Fruit fly (Drosophila melanogaster) whole organism, embryonic: Measurements from ENCODE around the gene CG6465.

Source experiments
- ATbp ChIP-seq: fragments of 200-800 bp; sonication (Bioruptor generic); optimal IDR thresholded peaks from 2 replicates; lab custom pipeline; 2017; ENCODE audit warnings: missing biosample characterization, mild to moderate bottlenecking, missing genetic modification characterization, missing genetic modification reagents
- Atf6 ChIP-seq: fragments of 200-800 bp; sonication (Bioruptor generic); IDR thresholded peaks from 2 replicates; pipeline ENCODE4 v1.3.6; 2022; ENCODE audit warnings: missing biosample characterization, missing genetic modification characterization
- CG10209 ChIP-seq: fragments of 200-800 bp; sonication (Bioruptor generic); optimal IDR thresholded peaks from 3 replicates; lab custom pipeline; 2017; ENCODE audit warnings: missing biosample characterization, mild to moderate bottlenecking, missing genetic modification characterization, missing genetic modification reagents
- CG10431 ChIP-seq: fragments of 200-800 bp; sonication (Bioruptor generic); optimal IDR thresholded peaks from 3 replicates; lab custom pipeline; 2018; ENCODE audit warnings: missing biosample characterization, mild to moderate bottlenecking, missing genetic modification characterization
- CG11504 ChIP-seq: fragments of 200-800 bp; sonication (Bioruptor generic); optimal IDR thresholded peaks from 3 replicates; lab custom pipeline; 2019; ENCODE audit warnings: missing biosample characterization, mild to moderate bottlenecking, missing genetic modification characterization, moderate library complexity
- CG12219 ChIP-seq: fragments of 200-800 bp; sonication (Bioruptor generic); optimal IDR thresholded peaks from 3 replicates; lab custom pipeline; 2018; ENCODE audit warnings: missing biosample characterization, mild to moderate bottlenecking, missing genetic modification characterization
- CG1233 ChIP-seq: fragments of 200-800 bp; sonication (Bioruptor generic); optimal IDR thresholded peaks from 4 replicates; lab custom pipeline; 2018; ENCODE audit warnings: missing biosample characterization, mild to moderate bottlenecking, missing genetic modification characterization
- CG13287 ChIP-seq: fragments of 200-800 bp; sonication (Bioruptor generic); IDR thresholded peaks from 2 replicates; pipeline ENCODE4 v1.3.6; 2022; ENCODE audit warnings: missing biosample characterization, missing genetic modification characterization; ENCODE audit not compliant: partially characterized antibody
- CG13624 ChIP-seq: fragments of 200-800 bp; sonication (Bioruptor generic); optimal IDR thresholded peaks from 2 replicates; lab custom pipeline; 2016; ENCODE audit warnings: missing biosample characterization, missing genetic modification characterization
- CG14710 ChIP-seq: fragments of 200-800 bp; sonication (Bioruptor generic); optimal IDR thresholded peaks from 3 replicates; lab custom pipeline; 2019; ENCODE audit warnings: missing biosample characterization, mild to moderate bottlenecking, missing genetic modification characterization, moderate library complexity
- CG15479 ChIP-seq: fragments of 200-800 bp; sonication (Bioruptor generic); optimal IDR thresholded peaks from 3 replicates; lab custom pipeline; 2019; ENCODE audit warnings: missing biosample characterization, mild to moderate bottlenecking, missing genetic modification characterization, moderate library complexity
- CG32772 ChIP-seq: fragments of 200-800 bp; sonication (Bioruptor generic); IDR thresholded peaks from 2 replicates; pipeline ENCODE4 v1.3.6; 2022; ENCODE audit warnings: missing biosample characterization, missing genetic modification characterization
- CG4707 ChIP-seq: fragments of 200-800 bp; sonication (Bioruptor generic); optimal IDR thresholded peaks from 2 replicates; lab custom pipeline; 2018; ENCODE audit warnings: missing biosample characterization, mild to moderate bottlenecking, missing genetic modification characterization, moderate library complexity
- CG6791 ChIP-seq: fragments of 200-800 bp; sonication (Bioruptor generic); IDR thresholded peaks from 3 replicates; pipeline ENCODE4 v1.3.6; 2022; ENCODE audit warnings: missing biosample characterization, missing genetic modification characterization; ENCODE audit not compliant: partially characterized antibody
- CG7987 ChIP-seq: fragments of 200-800 bp; sonication (Bioruptor generic); optimal IDR thresholded peaks from 2 replicates; lab custom pipeline; 2018; ENCODE audit warnings: missing biosample characterization, mild to moderate bottlenecking, missing genetic modification characterization, moderate library complexity
- Dip3 ChIP-seq: fragments of 200-800 bp; sonication (Bioruptor generic); optimal IDR thresholded peaks from 3 replicates; lab custom pipeline; 2016; ENCODE audit warnings: missing biosample characterization, missing genetic modification characterization
- ERR ChIP-seq: fragments of 200-800 bp; sonication (Bioruptor generic); optimal IDR thresholded peaks from 2 replicates; lab custom pipeline; 2016; ENCODE audit warnings: missing biosample characterization, missing genetic modification characterization
- Fer2 ChIP-seq: fragments of 200-800 bp; sonication (Bioruptor generic); optimal IDR thresholded peaks from 2 replicates; lab custom pipeline; 2018; ENCODE audit warnings: missing biosample characterization, mild to moderate bottlenecking, missing genetic modification characterization, moderate library complexity
- Gug ChIP-seq: fragments of 200-800 bp; sonication (Bioruptor generic); IDR thresholded peaks from 4 replicates; pipeline ENCODE4 v1.3.6; 2022; ENCODE audit warnings: missing biosample characterization, missing genetic modification characterization
- H15 ChIP-seq: fragments of 200-800 bp; sonication (Bioruptor generic); IDR thresholded peaks from 3 replicates; pipeline ENCODE4 v1.3.6; 2022; ENCODE audit warnings: missing biosample characterization, missing genetic modification characterization
- H2.0 ChIP-seq: fragments of 200-800 bp; sonication (Bioruptor generic); IDR thresholded peaks from 2 replicates; pipeline ENCODE4 v1.3.6; 2022; ENCODE audit warnings: missing biosample characterization, missing genetic modification characterization
- Hmr ChIP-seq: fragments of 200-800 bp; sonication (Bioruptor generic); optimal IDR thresholded peaks from 3 replicates; lab custom pipeline; 2017; ENCODE audit warnings: mild to moderate bottlenecking, missing biosample characterization, missing genetic modification reagents, missing genetic modification characterization
- Lhr ChIP-seq: fragments of 200-800 bp; sonication (Bioruptor generic); optimal IDR thresholded peaks from 3 replicates; lab custom pipeline; 2017; ENCODE audit warnings: mild to moderate bottlenecking, missing biosample characterization, missing genetic modification reagents, missing genetic modification characterization
- NC2α ChIP-seq: fragments of 200-800 bp; sonication (Bioruptor generic); optimal IDR thresholded peaks from 2 replicates; lab custom pipeline; 2016; ENCODE audit warnings: missing biosample characterization, missing genetic modification characterization
- Nf-YA ChIP-seq: fragments of 200-800 bp; sonication (Bioruptor generic); IDR thresholded peaks from 2 replicates; pipeline ENCODE4 v1.3.6; 2022; ENCODE audit warnings: missing biosample characterization, missing genetic modification characterization
- Sox100B ChIP-seq: fragments of 200-800 bp; sonication (Bioruptor generic); optimal IDR thresholded peaks from 3 replicates; lab custom pipeline; 2018; ENCODE audit warnings: missing biosample characterization, mild to moderate bottlenecking, missing genetic modification characterization
- Ssrp ChIP-seq: fragments of 200-800 bp; sonication (Bioruptor generic); optimal IDR thresholded peaks from 2 replicates; lab custom pipeline; 2018; ENCODE audit warnings: missing biosample characterization, mild to moderate bottlenecking, missing genetic modification characterization, moderate library complexity
- Stat92E ChIP-seq, 3 experiments: fragments of >200 bp in 2 of 3; fragments of 200-800 bp in 1 of 3; sonication (Bioruptor generic) in 1 of 3; optimal IDR thresholded peaks; 2 replicates each; lab custom pipeline; 2017 to 2019; ENCODE audit warnings: missing biosample characterization in 3 of 3, missing genetic modification characterization in 3 of 3, mild to moderate bottlenecking in 1 of 3, moderate library complexity in 1 of 3
- ac ChIP-seq: fragments of 200-800 bp; sonication (Bioruptor generic); optimal IDR thresholded peaks from 3 replicates; lab custom pipeline; 2017; ENCODE audit warnings: missing biosample characterization, mild to moderate bottlenecking, missing genetic modification characterization
- ash1 ChIP-seq: fragments of 200-800 bp; sonication (Bioruptor generic); optimal IDR thresholded peaks from 2 replicates; lab custom pipeline; 2018; ENCODE audit warnings: missing biosample characterization, mild to moderate bottlenecking, missing genetic modification characterization
- bab2 ChIP-seq: fragments of 200-800 bp; sonication (Bioruptor generic); optimal IDR thresholded peaks from 2 replicates; lab custom pipeline; 2016; ENCODE audit warnings: missing biosample characterization, missing genetic modification characterization
- btn ChIP-seq: fragments of 200-800 bp; sonication (Bioruptor generic); optimal IDR thresholded peaks from 2 replicates; lab custom pipeline; 2016; ENCODE audit warnings: missing biosample characterization, missing genetic modification characterization
- cad ChIP-seq: fragments of >200 bp; optimal IDR thresholded peaks from 2 replicates; lab custom pipeline; 2017; ENCODE audit warnings: missing biosample characterization, missing genetic modification characterization
- dmrt11E ChIP-seq: fragments of 200-800 bp; sonication (Bioruptor generic); optimal IDR thresholded peaks from 3 replicates; lab custom pipeline; 2018; ENCODE audit warnings: missing biosample characterization, mild to moderate bottlenecking, missing genetic modification characterization, moderate library complexity
- fd102C ChIP-seq: fragments of 200-800 bp; sonication (Bioruptor generic); optimal IDR thresholded peaks from 2 replicates; lab custom pipeline; 2018; ENCODE audit warnings: missing biosample characterization, mild to moderate bottlenecking, missing genetic modification characterization, moderate library complexity
- kni ChIP-seq: fragments of 200-800 bp; sonication (Bioruptor generic); optimal IDR thresholded peaks from 3 replicates; lab custom pipeline; 2017; ENCODE audit warnings: mild to moderate bottlenecking, missing biosample characterization, missing genetic modification reagents, missing genetic modification characterization
- mld ChIP-seq: fragments of 200-800 bp; sonication (Bioruptor generic); IDR thresholded peaks from 3 replicates; pipeline ENCODE4 v1.3.6; 2022; ENCODE audit warnings: missing biosample characterization, missing genetic modification characterization; ENCODE audit not compliant: partially characterized antibody
- pros ChIP-seq: fragments of 200-800 bp; sonication (Bioruptor generic); optimal IDR thresholded peaks from 3 replicates; lab custom pipeline; 2019; ENCODE audit warnings: missing biosample characterization, mild to moderate bottlenecking, missing genetic modification characterization, moderate library complexity
- run ChIP-seq: fragments of 200-800 bp; sonication (Bioruptor generic); optimal IDR thresholded peaks from 3 replicates; lab custom pipeline; 2018; ENCODE audit warnings: missing biosample characterization, mild to moderate bottlenecking, missing genetic modification characterization
- sens ChIP-seq: fragments of 200-800 bp; sonication (Bioruptor generic); peaks from one replicate; lab custom pipeline; 2016; ENCODE audit warnings: missing biosample characterization, missing genetic modification characterization
- slbo ChIP-seq: fragments of 200-800 bp; sonication (Bioruptor generic); IDR thresholded peaks from 2 replicates; pipeline ENCODE4 v1.3.6; 2022; ENCODE audit warnings: missing biosample characterization, missing genetic modification characterization
- sqz ChIP-seq: fragments of 200-800 bp; sonication (Bioruptor generic); optimal IDR thresholded peaks from 3 replicates; lab custom pipeline; 2018; ENCODE audit warnings: missing biosample characterization, mild to moderate bottlenecking, missing genetic modification characterization
- sr ChIP-seq: fragments of 200-800 bp; sonication (Bioruptor generic); IDR thresholded peaks from 3 replicates; pipeline ENCODE4 v1.3.6; 2022; ENCODE audit warnings: missing biosample characterization, missing genetic modification characterization
- ssp ChIP-seq: fragments of 200-800 bp; sonication (Bioruptor generic); IDR thresholded peaks from 2 replicates; pipeline ENCODE4 v1.3.6; 2022; ENCODE audit warnings: missing biosample characterization, missing genetic modification characterization
- tll ChIP-seq, 2 experiments: fragments of 200-800 bp in 1 of 2; fragments of >200 bp in 1 of 2; sonication (Bioruptor generic) in 1 of 2; optimal IDR thresholded peaks; 2 replicates each; lab custom pipeline; 2017 to 2019; ENCODE audit warnings: missing biosample characterization in 2 of 2, missing genetic modification characterization in 2 of 2, mild to moderate bottlenecking in 1 of 2, moderate library complexity in 1 of 2
- trh ChIP-seq: fragments of 200-800 bp; sonication (Bioruptor generic); optimal IDR thresholded peaks from 2 replicates; lab custom pipeline; 2016; ENCODE audit warnings: missing biosample characterization, missing genetic modification characterization
- twi ChIP-seq: fragments of 200-800 bp; optimal IDR thresholded peaks from 2 replicates; lab custom pipeline; 2019; ENCODE audit warnings: missing biosample characterization, mild to moderate bottlenecking, missing genetic modification characterization, moderate library complexity
- z ChIP-seq: fragments of 200-800 bp; sonication (Bioruptor generic); IDR thresholded peaks from 3 replicates; pipeline ENCODE4 v1.3.6; 2022; ENCODE audit warnings: missing biosample characterization, missing genetic modification characterization

The CG6465 gene

dm6 chr3R:10628234-10628633, 48.8 kb downstream of the CG6465 start (continued):
- TF ChIP-seq mld (no peak), btn (GFP tag; lab: Kevin White, UChicago) (peak; percentile 13), CG13287 (GFP tag; lab: Robert Waterston, UW) (no peak), Gug (GFP tag; lab: Robert Waterston, UW) (peak; percentile 25; the same call in 1 of the 4 replicates)

DNA sequence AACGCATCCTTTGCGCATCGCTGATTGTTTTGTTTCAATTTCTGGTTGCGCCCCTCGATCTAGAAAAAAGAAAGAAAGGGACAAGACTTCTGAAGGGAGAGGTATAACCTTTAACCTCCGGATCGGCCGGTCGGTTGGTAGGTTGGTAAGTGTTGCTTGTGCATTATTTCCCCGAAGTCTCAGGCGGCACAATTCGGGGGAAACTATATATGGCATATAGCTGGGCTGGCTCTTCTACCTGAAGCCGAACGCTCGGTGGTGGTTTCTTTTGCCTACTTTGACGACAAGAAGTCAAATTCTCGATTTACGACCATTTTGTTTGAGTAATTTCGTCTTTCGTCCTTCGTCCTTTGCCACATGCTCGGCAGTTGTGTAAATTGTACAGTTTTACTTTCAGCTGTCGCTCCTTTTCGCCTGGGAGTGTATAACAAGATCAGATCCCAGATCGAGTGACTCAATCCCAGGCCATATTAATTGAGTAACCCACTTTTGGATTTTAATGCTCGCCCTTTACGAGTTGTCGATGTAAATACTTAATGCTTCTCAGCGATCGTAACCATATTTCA, 50.4 kb downstream of the CG6465 start:
- TF ChIP-seq ac (peak; percentile 55), sens (peak; percentile 44), bab2 (GFP tag; lab: Kevin White, UChicago) (no peak), H15 (GFP tag; lab: Robert Waterston, UW) (no peak), CG1233 (GFP tag; lab: Kevin White, UChicago) (no peak), CG32772 (no peak), kni (peak; percentile 80), CG10209 (GFP tag; lab: Kevin White, UChicago) (no peak), run (tag; lab: Kevin White, UChicago) (no peak), pros (peak; percentile 92), CG12219 (GFP tag; lab: Kevin White, UChicago) (no peak), Sox100B (GFP tag; lab: Kevin White, UChicago) (no peak), ssp (GFP tag; lab: Robert Waterston, UW) (no peak), ATbp (GFP tag; lab: Kevin White, UChicago) (no peak), cad (GFP tag; lab: Kevin White, UChicago) (peak; percentile 64), CG4707 (no peak), CG7987 (GFP tag; lab: Kevin White, UChicago) (no peak), CG11504 (no peak), trh (GFP tag; lab: Kevin White, UChicago) (no peak), sr (no peak), Fer2 (tag; lab: Kevin White, UChicago) (no peak), tll (GFP tag; optimal IDR thresholded peaks at IDR 0.05; lab: Kevin White, UChicago) (peak in 1 of 2 experiments; percentile 99), NC2α (GFP tag; lab: Kevin White, UChicago) (no peak), sqz (peak; percentile 16), CG15479 (GFP tag; lab: Kevin White, UChicago) (peak; percentile 56), z (GFP tag; lab: Robert Waterston, UW) (no peak), ash1 (GFP tag; lab: Kevin White, UChicago) (no peak), slbo (no peak), CG6791 (GFP tag; lab: Robert Waterston, UW) (0 out of 3 replicates have a peak, but pooled peaks have one; percentile 22), twi (peak; percentile 91), Hmr (GFP tag; lab: Kevin White, UChicago) (no peak), CG13624 (no peak), ERR (GFP tag; lab: Kevin White, UChicago) (no peak), Atf6 (GFP tag; lab: Robert Waterston, UW) (no peak), CG10431 (GFP tag; lab: Kevin White, UChicago) (no peak), CG14710 (tag; lab: Kevin White, UChicago) (no peak), Dip3 (GFP tag; lab: Kevin White, UChicago) (no peak), fd102C (no peak), dmrt11E (tag; lab: Kevin White, UChicago) (no peak), Lhr (GFP tag; lab: Kevin White, UChicago) (no peak), H2.0 (GFP tag; lab: Robert Waterston, UW) (no peak), Ssrp (tag; lab: Kevin White, UChicago) (no peak), Nf-YA (GFP tag; lab: Robert Waterston, UW) (no peak), Stat92E (GFP tag; optimal IDR thresholded peaks at IDR 0.05; lab: Kevin White, UChicago) (peak in 1 of 3 experiments; percentile 51)
